Worm (Caenorhabditis elegans) whole organism, L4/young adult: ENCODE measurements around the gene srxa-9.

Experiments used
- W03F9.2 ChIP-seq: fragments of 150-350 bp; optimal IDR thresholded peaks from 2 replicates; lab custom pipeline; 2014; ENCODE audit warnings: missing biosample characterization, missing genetic modification characterization
- him-1 ChIP-seq: sonication (generic microtip); optimal IDR thresholded peaks from 2 replicates; lab custom pipeline; 2016; ENCODE audit warnings: missing genotype, missing genetic modification reagents, missing genetic modification characterization, missing compliant biosample characterization

ce11 chrX:15724994-15725393 lies 21.8 kb upstream of the srxa-9 start:
- TF ChIP-seq W03F9.2 (tag; lab: Kevin White, UChicago), result no peak
- no peak for TF ChIP-seq him-1 (tag; lab: Kevin White, UChicago)
